Worm (Caenorhabditis elegans): Measurements from ENCODE around the gene F56C3.7.
A peak's percentile ranks its signal among the peaks of the same experiment; 100 is the strongest.

Gene F56C3.7

ce11 chrX:1337009-1337408, 33.6 kb downstream of the F56C3.7 start, which contains the start of gene ttr-37 (continued):
- TF ChIP-seq Y56A3A.18 (GFP tag; IDR thresholded peaks at IDR 0.05), result no peak
- no peak for TF ChIP-seq mxl-1 (tag; optimal IDR thresholded peaks at IDR 0.05)
- TF ChIP-seq sdz-38 (tag; optimal IDR thresholded peaks at IDR 0.05), result no peak
- no peak for TF ChIP-seq him-1 (tag; optimal IDR thresholded peaks at IDR 0.05)
- TF ChIP-seq tbx-9 (tag; optimal IDR thresholded peaks at IDR 0.05; ENCODE audit: borderline replicate concordance), result no peak
- no peak for TF ChIP-seq ZK185.1 (tag; optimal IDR thresholded peaks at IDR 0.05; ENCODE audit: poor library complexity, severe bottlenecking)
- no peak for TF ChIP-seq ceh-91 (GFP tag; IDR thresholded peaks at IDR 0.05)
- TF ChIP-seq lag-1 (GFP tag; IDR thresholded peaks at IDR 0.05), result no peak
- 0 out of 2 replicates have a peak, but pooled peaks have one; percentile 36 for TF ChIP-seq let-526 (GFP tag; IDR thresholded peaks at IDR 0.05)
- TF ChIP-seq ceh-27 (GFP tag; optimal IDR thresholded peaks at IDR 0.05), result no peak
- TF ChIP-seq nhr-80 (tag; optimal IDR thresholded peaks at IDR 0.05), result peak; percentile 83
- TF ChIP-seq dox-1 (GFP tag; IDR thresholded peaks at IDR 0.05), result peak; percentile 32; the same call in 1 of the 2 replicates
- no peak for TF ChIP-seq lin-40 (tag; optimal IDR thresholded peaks at IDR 0.05)
- TF ChIP-seq nhr-120 (GFP tag; IDR thresholded peaks at IDR 0.05), result no peak
- no peak for TF ChIP-seq akir-1 (GFP tag; optimal IDR thresholded peaks at IDR 0.05)
- TF ChIP-seq B0336.3 (GFP tag; IDR thresholded peaks at IDR 0.05), result no peak
- TF ChIP-seq snpc-1.1 (tag; optimal IDR thresholded peaks at IDR 0.05; ENCODE audit: insufficient read depth), result no peak
- TF ChIP-seq F52B5.7 (tag; optimal IDR thresholded peaks at IDR 0.05), result no peak
- no peak for TF ChIP-seq B0261.1 (tag; optimal IDR thresholded peaks at IDR 0.05)

ce11 chrX:1329847-1330246, 40.7 kb downstream of the F56C3.7 start, which contains the start of gene F21E9.2:
Gene F21E9.2, minus strand, starts transcription at chrX:1329947.
- no peak for TF ChIP-seq B0261.1 (tag; optimal IDR thresholded peaks at IDR 0.05)
- no peak for TF ChIP-seq dox-1 (GFP tag; IDR thresholded peaks at IDR 0.05)
- TF ChIP-seq hlh-26 (GFP tag; conservative IDR thresholded peaks at IDR 0.05), result no peak
- TF ChIP-seq attf-5 (GFP tag; optimal IDR thresholded peaks at IDR 0.05), result no peak
- TF ChIP-seq lin-40 (tag; optimal IDR thresholded peaks at IDR 0.05), result no peak
- TF ChIP-seq B0035.1 (tag; optimal IDR thresholded peaks at IDR 0.05), result no peak
- TF ChIP-seq tlf-1 (GFP tag; optimal IDR thresholded peaks at IDR 0.05), result no peak
- TF ChIP-seq attf-3 (GFP tag; conservative IDR thresholded peaks at IDR 0.05), result no peak
- no peak for TF ChIP-seq lsy-27 (tag; optimal IDR thresholded peaks at IDR 0.05; ENCODE audit: borderline replicate concordance, insufficient read depth)
- TF ChIP-seq F39B2.1 (GFP tag; IDR thresholded peaks at IDR 0.05), result no peak

- no peak for TF ChIP-seq egl-44 (GFP tag; IDR thresholded peaks at IDR 0.05)
- no peak for TF ChIP-seq lsl-1 (GFP tag; optimal IDR thresholded peaks at IDR 0.05)
- no peak for TF ChIP-seq attf-3 (GFP tag; conservative IDR thresholded peaks at IDR 0.05)
- no peak for TF ChIP-seq snpc-4 (GFP tag; optimal IDR thresholded peaks at IDR 0.05)
- TF ChIP-seq snpc-4 (tag; optimal IDR thresholded peaks at IDR 0.05), result no peak
- no peak for TF ChIP-seq F57A8.1 (GFP tag; optimal IDR thresholded peaks at IDR 0.05)
- TF ChIP-seq C17E4.6 (GFP tag; IDR thresholded peaks at IDR 0.05), result no peak
- TF ChIP-seq ztf-25 (GFP tag; IDR thresholded peaks at IDR 0.05), result no peak
- no peak for TF ChIP-seq egrh-3 (GFP tag; IDR thresholded peaks at IDR 0.05)
- no peak for TF ChIP-seq ceh-58 (GFP tag; IDR thresholded peaks at IDR 0.05)
- no peak for TF ChIP-seq tbx-9 (tag; optimal IDR thresholded peaks at IDR 0.05; ENCODE audit: borderline replicate concordance)
- no peak for TF ChIP-seq cebp-2 (GFP tag; IDR thresholded peaks at IDR 0.05)
- no peak for TF ChIP-seq rcor-1 (GFP tag; IDR thresholded peaks at IDR 0.05)
- no peak for TF ChIP-seq F39B2.1 (GFP tag; IDR thresholded peaks at IDR 0.05)
Measured at ce11 chrX:1327201-1327600, 43.4 kb downstream of the F56C3.7 start.
